Fruit fly (Drosophila melanogaster) whole organism, embryonic: Measurements from ENCODE around the gene CG7889.
A peak's percentile ranks its signal among the peaks of the same experiment; 100 is the strongest.

ENCODE experiments used
- Hr78 ChIP-seq, 2 experiments: fragments of 200-800 bp in 1 of 2; fragments of >200 bp in 1 of 2; sonication (Bioruptor generic) in 1 of 2; optimal IDR thresholded peaks; 2 replicates each; lab custom pipeline; 2017 to 2019; ENCODE audit warnings: missing biosample characterization in 2 of 2, missing genetic modification characterization in 2 of 2, mild to moderate bottlenecking in 1 of 2, moderate library complexity in 1 of 2
- Kr ChIP-seq: fragments of 200-800 bp; sonication (Bioruptor generic); optimal IDR thresholded peaks from 2 replicates; lab custom pipeline; 2017; ENCODE audit warnings: missing biosample characterization, mild to moderate bottlenecking, missing genetic modification characterization
- Lhr ChIP-seq: fragments of 200-800 bp; sonication (Bioruptor generic); optimal IDR thresholded peaks from 3 replicates; lab custom pipeline; 2017; ENCODE audit warnings: mild to moderate bottlenecking, missing biosample characterization, missing genetic modification reagents, missing genetic modification characterization
- psq ChIP-seq: fragments of 200-800 bp; sonication (Bioruptor generic); optimal IDR thresholded peaks from 2 replicates; lab custom pipeline; 2017; ENCODE audit warnings: missing biosample characterization, missing genetic modification characterization

- TF ChIP-seq Hr78 (GFP tag; optimal IDR thresholded peaks at IDR 0.05; lab: Kevin White, UChicago) (peak in 1 of 2 experiments; percentile 7), psq (GFP tag; lab: Kevin White, UChicago) (no peak), Kr (GFP tag; lab: Kevin White, UChicago) (no peak), Lhr (GFP tag; lab: Kevin White, UChicago) (no peak)
Observed at dm6 chrX:19224580-19225303, 18.7 kb upstream of the CG7889 start.
